Worm (Caenorhabditis elegans) whole organism, L2 larva: ENCODE results near the gene str-139.

Source experiments
- C34F6.9 ChIP-seq: fragments of 150-350 bp; optimal IDR thresholded peaks from 2 replicates; lab custom pipeline; 2014; ENCODE audit warnings: missing biosample characterization, missing genetic modification characterization
- F13H6.1 ChIP-seq: sonication (generic microtip); optimal IDR thresholded peaks from 2 replicates; lab custom pipeline; 2016; ENCODE audit warnings: missing genetic modification characterization, missing compliant biosample characterization
- R02D3.7 ChIP-seq: fragments of 150-350 bp; optimal IDR thresholded peaks from 2 replicates; lab custom pipeline; 2014; ENCODE audit warnings: missing biosample characterization, missing genetic modification characterization
- Y55F3AM.14 ChIP-seq: fragments of 200-800 bp; sonication (Bioruptor generic); optimal IDR thresholded peaks from 2 replicates; lab custom pipeline; 2018; ENCODE audit warnings: mild to moderate bottlenecking, missing genetic modification characterization, missing compliant biosample characterization
- ZK546.5 ChIP-seq: sonication (generic microtip); optimal IDR thresholded peaks from 2 replicates; lab custom pipeline; 2017; ENCODE audit warnings: missing biosample characterization, missing genetic modification characterization
- alr-1 ChIP-seq: fragments of 150-350 bp; optimal IDR thresholded peaks from 2 replicates; lab custom pipeline; 2014; ENCODE audit warnings: missing biosample characterization, missing genetic modification characterization
- aly-2 ChIP-seq: fragments of 150-350 bp; optimal IDR thresholded peaks from 2 replicates; lab custom pipeline; 2014; ENCODE audit warnings: missing biosample characterization, missing genetic modification characterization
- ama-1 ChIP-seq: fragments of 150-350 bp; optimal IDR thresholded peaks from 2 replicates; lab custom pipeline; 2018; ENCODE audit warnings: inconsistent platforms
- blmp-1 ChIP-seq: sonication (generic microtip); optimal IDR thresholded peaks from 2 replicates; lab custom pipeline; 2017; ENCODE audit warnings: missing genetic modification characterization, mild to moderate bottlenecking, missing compliant biosample characterization, antibody characterized with exemption, moderate library complexity; ENCODE audit not compliant: insufficient read depth
- ceh-16 ChIP-seq: fragments of 150-350 bp; optimal IDR thresholded peaks from 2 replicates; lab custom pipeline; 2014; ENCODE audit warnings: missing biosample characterization, missing genetic modification characterization
- ceh-82 ChIP-seq: fragments of 150-350 bp; optimal IDR thresholded peaks from 2 replicates; lab custom pipeline; 2014; ENCODE audit warnings: missing biosample characterization, missing genetic modification characterization
- crh-2 ChIP-seq: sonication (generic microtip); optimal IDR thresholded peaks from 2 replicates; lab custom pipeline; 2017; ENCODE audit warnings: missing biosample characterization, missing genetic modification characterization
- dmd-4 ChIP-seq: sonication (generic microtip); optimal IDR thresholded peaks from 2 replicates; lab custom pipeline; 2017; ENCODE audit warnings: missing biosample characterization, missing genetic modification characterization
- egl-27 ChIP-seq: sonication (generic microtip); optimal IDR thresholded peaks from 3 replicates; lab custom pipeline; 2017; ENCODE audit warnings: missing biosample characterization, missing genetic modification reagents, missing genetic modification characterization
- elt-1 ChIP-seq: fragments of 150-350 bp; optimal IDR thresholded peaks from 2 replicates; lab custom pipeline; 2014; ENCODE audit warnings: missing biosample characterization, missing genetic modification characterization
- fos-1 ChIP-seq: fragments of 150-350 bp; optimal IDR thresholded peaks from 2 replicates; lab custom pipeline; 2014; ENCODE audit warnings: missing biosample characterization, missing genetic modification characterization
- lin-11 ChIP-seq: fragments of 150-350 bp; sonication (generic microtip); optimal IDR thresholded peaks from 2 replicates; lab custom pipeline; 2014; ENCODE audit warnings: missing biosample characterization, missing genetic modification characterization, inconsistent platforms, mixed read lengths
- lin-39 ChIP-seq: fragments of 150-350 bp; optimal IDR thresholded peaks from 2 replicates; lab custom pipeline; 2014; ENCODE audit warnings: missing biosample characterization, missing genetic modification reagents, missing genetic modification characterization
- mab-5 ChIP-seq: fragments of 150-350 bp; optimal IDR thresholded peaks from 2 replicates; lab custom pipeline; 2014; ENCODE audit warnings: missing biosample characterization, missing genetic modification characterization
- mbf-1 ChIP-seq: sonication (generic microtip); optimal IDR thresholded peaks from 2 replicates; lab custom pipeline; 2017; ENCODE audit warnings: missing biosample characterization, missing genetic modification characterization
- mdl-1 ChIP-seq, 2 experiments: fragments of 150-350 bp in 1 of 2; sonication (generic microtip) in 1 of 2; optimal IDR thresholded peaks; 2 replicates each; lab custom pipeline; 2017; ENCODE audit warnings: missing biosample characterization in 2 of 2, missing genetic modification characterization in 2 of 2
- nhr-10 ChIP-seq: sonication (generic microtip); optimal IDR thresholded peaks from 2 replicates; lab custom pipeline; 2017; ENCODE audit warnings: missing biosample characterization, missing genetic modification characterization
- nhr-11 ChIP-seq: fragments of 150-350 bp; optimal IDR thresholded peaks from 2 replicates; lab custom pipeline; 2014; ENCODE audit warnings: missing biosample characterization, missing genetic modification characterization
- nhr-12 ChIP-seq: fragments of 150-350 bp; optimal IDR thresholded peaks from 2 replicates; lab custom pipeline; 2014; ENCODE audit warnings: missing biosample characterization, missing genetic modification characterization
- nhr-129 ChIP-seq: fragments of 150-350 bp; optimal IDR thresholded peaks from 2 replicates; lab custom pipeline; 2014; ENCODE audit warnings: missing biosample characterization, missing genetic modification characterization
- nhr-21 ChIP-seq: fragments of 150-350 bp; optimal IDR thresholded peaks from 2 replicates; lab custom pipeline; 2014; ENCODE audit warnings: missing biosample characterization, missing genetic modification characterization
- nhr-23 ChIP-seq: fragments of 150-350 bp; optimal IDR thresholded peaks from 2 replicates; lab custom pipeline; 2014; ENCODE audit warnings: missing biosample characterization, missing genetic modification reagents, missing genetic modification characterization
- nhr-25 ChIP-seq: fragments of 150-350 bp; sonication (generic microtip); optimal IDR thresholded peaks from 3 replicates; lab custom pipeline; 2014; ENCODE audit warnings: missing biosample characterization, missing genetic modification characterization
- nhr-6 ChIP-seq: fragments of 150-350 bp; optimal IDR thresholded peaks from 2 replicates; lab custom pipeline; 2014; ENCODE audit warnings: missing biosample characterization, missing genetic modification characterization
- nhr-77 ChIP-seq: fragments of 150-350 bp; optimal IDR thresholded peaks from 2 replicates; lab custom pipeline; 2014; ENCODE audit warnings: missing biosample characterization, missing genetic modification characterization
- sem-4 ChIP-seq: fragments of 150-350 bp; optimal IDR thresholded peaks from 2 replicates; lab custom pipeline; 2014; ENCODE audit warnings: missing biosample characterization, missing genetic modification reagents, missing genetic modification characterization
- sma-3 ChIP-seq: sonication (generic microtip); optimal IDR thresholded peaks from 2 replicates; lab custom pipeline; 2016; ENCODE audit warnings: missing genetic modification reagents, missing genetic modification characterization, missing compliant biosample characterization
- sma-9 ChIP-seq, 2 experiments: fragments of 150-350 bp in 1 of 2; sonication (generic microtip) in 1 of 2; optimal IDR thresholded peaks; 2 replicates each; lab custom pipeline; 2014 to 2016; ENCODE audit warnings: missing genetic modification characterization in 2 of 2, mild to moderate bottlenecking in 1 of 2, missing biosample characterization in 1 of 2, missing compliant biosample characterization in 1 of 2, missing genetic modification reagents in 1 of 2, moderate library complexity in 1 of 2
- snpc-4 ChIP-seq: fragments of 150-350 bp; optimal IDR thresholded peaks from 2 replicates; lab custom pipeline; 2014; ENCODE audit warnings: missing biosample characterization, missing genetic modification characterization
- unc-39 ChIP-seq: fragments of 150-350 bp; optimal IDR thresholded peaks from 2 replicates; lab custom pipeline; 2014; ENCODE audit warnings: missing biosample characterization, missing genetic modification characterization
- unc-62 ChIP-seq: fragments of 150-350 bp; optimal IDR thresholded peaks from 2 replicates; lab custom pipeline; 2014; ENCODE audit warnings: missing biosample characterization, missing genetic modification reagents, missing genetic modification characterization
- zag-1 ChIP-seq: fragments of 150-350 bp; optimal IDR thresholded peaks from 2 replicates; lab custom pipeline; 2014; ENCODE audit warnings: missing biosample characterization, missing genetic modification characterization
- ztf-1 ChIP-seq: fragments of 200-800 bp; sonication (Bioruptor generic); conservative IDR thresholded peaks from 2 replicates; pipeline ENCODE4 v1.3.6; 2022; ENCODE audit warnings: missing genetic modification characterization, missing compliant biosample characterization
- ztf-11 ChIP-seq: sonication (generic microtip); optimal IDR thresholded peaks from 2 replicates; lab custom pipeline; 2017; ENCODE audit warnings: missing biosample characterization, missing genetic modification characterization
- ztf-4 ChIP-seq: fragments of 150-350 bp; optimal IDR thresholded peaks from 2 replicates; lab custom pipeline; 2014; ENCODE audit warnings: missing biosample characterization, missing genetic modification characterization

str-139 gene

ce11 chrV:8028825-8029489 is 33.0 kb downstream of the str-139 start, which contains the start of gene oma-2:
oma-2 (plus strand) TSS chrV:8029439.
- TF ChIP-seq zag-1 (tag; lab: Kevin White, UChicago) (no peak), nhr-21 (tag; lab: Kevin White, UChicago) (no peak), ceh-16 (tag; lab: Kevin White, UChicago) (no peak), mdl-1 (tag; optimal IDR thresholded peaks at IDR 0.05; lab: Kevin White, UChicago) (no peak), ztf-11 (tag; lab: Kevin White, UChicago) (no peak), nhr-77 (tag; lab: Kevin White, UChicago) (no peak), crh-2 (tag; lab: Kevin White, UChicago) (no peak), Y55F3AM.14 (GFP tag; lab: Kevin White, UChicago) (no peak), dmd-4 (no peak), nhr-12 (tag; lab: Kevin White, UChicago) (no peak), ceh-82 (tag; lab: Kevin White, UChicago) (no peak)

- peak; percentile 56 for TF ChIP-seq nhr-25 (tag; lab: Kevin White, UChicago)
- peak; percentile 42 for TF ChIP-seq blmp-1 (tag; lab: Kevin White, UChicago)
- no peak for TF ChIP-seq unc-39 (tag; lab: Kevin White, UChicago)
- no peak for TF ChIP-seq R02D3.7 (tag; lab: Kevin White, UChicago)
- no peak for TF ChIP-seq snpc-4 (tag; lab: Kevin White, UChicago)
- TF ChIP-seq Y55F3AM.14 (GFP tag; lab: Kevin White, UChicago), result no peak
- no peak for TF ChIP-seq fos-1
- peak; percentile 70 for TF ChIP-seq sma-9 (GFP tag; optimal IDR thresholded peaks at IDR 0.05; lab: Kevin White, UChicago)
- no peak for TF ChIP-seq sma-9 (tag; optimal IDR thresholded peaks at IDR 0.05; lab: Kevin White, UChicago)
- no peak for TF ChIP-seq zag-1 (tag; lab: Kevin White, UChicago)
- peak; percentile 18 for TF ChIP-seq sma-3
These were observed 34.4 kb downstream of the str-139 start for ce11 chrV:8027429-8028142.

DNA sequence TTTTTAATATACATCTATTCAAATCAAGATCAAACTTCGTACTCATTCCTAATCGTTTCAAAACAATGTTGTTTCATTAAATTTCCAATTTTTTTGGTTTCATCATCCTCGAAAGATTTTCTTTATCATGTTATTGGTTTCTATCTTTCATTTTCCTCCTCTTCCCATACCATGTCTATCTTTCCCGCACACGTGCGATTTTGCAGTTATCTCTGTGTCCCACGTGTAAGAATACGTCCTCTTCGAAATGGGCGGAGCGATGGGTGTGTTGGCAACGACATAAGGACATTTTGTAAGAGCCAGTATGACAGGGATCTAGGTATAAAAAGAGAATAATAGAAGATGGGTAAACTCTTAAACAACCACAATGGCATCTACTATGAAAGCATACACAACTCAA is 35.6 kb downstream of the str-139 start, which contains the start of gene F43H9.4:
Gene F43H9.4, plus strand, starts transcription at position 366 of the 400 bp plus-strand sequence.
- no peak for TF ChIP-seq snpc-4 (tag; lab: Kevin White, UChicago)
- TF ChIP-seq fos-1, result peak; percentile 11
- no peak for TF ChIP-seq Y55F3AM.14 (GFP tag; lab: Kevin White, UChicago)
- TF ChIP-seq nhr-21 (tag; lab: Kevin White, UChicago), result peak; percentile 42
- TF ChIP-seq nhr-129 (tag; lab: Kevin White, UChicago), result peak; percentile 42
- TF ChIP-seq ztf-1 (GFP tag; lab: Robert Waterston, UW), result no peak
- TF ChIP-seq sma-3, result peak; percentile 66
- TF ChIP-seq mab-5 (tag; lab: Kevin White, UChicago), result no peak
- TF ChIP-seq nhr-23, result no peak
- peak; percentile 77 to 79 for TF ChIP-seq mdl-1 (tag; optimal IDR thresholded peaks at IDR 0.05; lab: Kevin White, UChicago)
- TF ChIP-seq ama-1 (lab: Kevin White, UChicago), result no peak
- TF ChIP-seq nhr-10 (tag; lab: Kevin White, UChicago), result no peak
- TF ChIP-seq unc-62, result no peak
- no peak for TF ChIP-seq ZK546.5 (tag; lab: Kevin White, UChicago)
- no peak for TF ChIP-seq unc-39 (tag; lab: Kevin White, UChicago)
- TF ChIP-seq sma-9 (GFP tag; optimal IDR thresholded peaks at IDR 0.05; lab: Kevin White, UChicago), result peak; percentile 92
- TF ChIP-seq sma-9 (tag; optimal IDR thresholded peaks at IDR 0.05; lab: Kevin White, UChicago), result no peak
- no peak for TF ChIP-seq elt-1 (tag; lab: Kevin White, UChicago)
- no peak for TF ChIP-seq ztf-4 (tag; lab: Kevin White, UChicago)
- peak; percentile 82 for TF ChIP-seq nhr-25 (tag; lab: Kevin White, UChicago)
- peak; percentile 2 for TF ChIP-seq blmp-1 (tag; lab: Kevin White, UChicago)
- no peak for TF ChIP-seq sem-4 (tag; lab: Kevin White, UChicago)
- peak; percentile 48 for TF ChIP-seq crh-2 (tag; lab: Kevin White, UChicago)
- no peak for TF ChIP-seq dmd-4

DNA sequence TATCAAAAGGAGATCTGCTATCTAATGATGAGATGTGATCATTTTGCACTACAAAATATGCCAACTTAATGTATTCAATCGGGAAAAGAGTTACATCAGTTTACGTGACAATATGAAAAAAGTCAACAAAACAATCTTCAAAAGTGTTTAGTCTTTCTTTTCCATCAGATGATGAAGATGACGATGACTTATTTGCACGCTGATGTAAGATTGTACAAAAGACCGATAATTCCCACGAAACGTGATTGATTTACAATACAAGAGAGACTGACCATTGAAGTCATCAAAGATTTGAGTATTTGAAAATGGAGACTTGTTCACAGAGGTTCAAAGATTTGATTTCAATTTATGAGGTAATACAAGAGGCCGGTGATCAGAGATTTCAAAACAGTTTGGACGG is 36.7 kb downstream of the str-139 start:
- peak; percentile 95 for TF ChIP-seq nhr-129 (tag; lab: Kevin White, UChicago)
- no peak for TF ChIP-seq aly-2 (tag; lab: Kevin White, UChicago)
- TF ChIP-seq ztf-1 (GFP tag; lab: Robert Waterston, UW), result no peak
- no peak for TF ChIP-seq nhr-10 (tag; lab: Kevin White, UChicago)
- TF ChIP-seq lin-39 (tag; lab: Kevin White, UChicago), result no peak
- TF ChIP-seq lin-11, result no peak
- peak; percentile 42 for TF ChIP-seq nhr-21 (tag; lab: Kevin White, UChicago)
- TF ChIP-seq blmp-1 (tag; lab: Kevin White, UChicago), result peak; percentile 20
- TF ChIP-seq unc-62, result no peak
- TF ChIP-seq alr-1 (tag; lab: Kevin White, UChicago), result no peak
- no peak for TF ChIP-seq R02D3.7 (tag; lab: Kevin White, UChicago)
- peak; percentile 13 for TF ChIP-seq nhr-6 (tag; lab: Kevin White, UChicago)
- TF ChIP-seq F13H6.1 (tag; lab: Kevin White, UChicago), result no peak
- TF ChIP-seq sma-3, result no peak
- no peak for TF ChIP-seq zag-1 (tag; lab: Kevin White, UChicago)
- no peak for TF ChIP-seq snpc-4 (tag; lab: Kevin White, UChicago)
- TF ChIP-seq mbf-1 (tag; lab: Kevin White, UChicago), result no peak
- TF ChIP-seq ceh-16 (tag; lab: Kevin White, UChicago), result no peak
- TF ChIP-seq unc-39 (tag; lab: Kevin White, UChicago), result no peak
- TF ChIP-seq dmd-4, result no peak
- TF ChIP-seq C34F6.9, result no peak
- TF ChIP-seq egl-27, result no peak
- no peak for TF ChIP-seq elt-1 (tag; lab: Kevin White, UChicago)
- peak in 1 of 2 experiments; percentile 8 for TF ChIP-seq mdl-1 (tag; optimal IDR thresholded peaks at IDR 0.05; lab: Kevin White, UChicago)
- no peak for TF ChIP-seq mab-5 (tag; lab: Kevin White, UChicago)
- TF ChIP-seq nhr-11 (tag; lab: Kevin White, UChicago), result no peak
- TF ChIP-seq ceh-82 (tag; lab: Kevin White, UChicago), result no peak
